Fruit fly (Drosophila melanogaster): ENCODE measurements around the gene CG7131.

CG7131 gene

dm6 chr3R:18298298-18298899, 9.8 kb upstream of the CG7131 start:
- TF ChIP-seq CG5245 (GFP tag; optimal IDR thresholded peaks at IDR 0.05) (no peak), CG32532 (GFP tag; IDR thresholded peaks at IDR 0.05) (peak; percentile 56), gem (tag; optimal IDR thresholded peaks at IDR 0.05) (no peak), kah (GFP tag; optimal IDR thresholded peaks at IDR 0.05) (peak; percentile 83), CG8478 (optimal IDR thresholded peaks at IDR 0.05) (peak; percentile 12), mld (GFP tag; IDR thresholded peaks at IDR 0.05; ENCODE audit: partially characterized antibody) (no peak), CG10431 (GFP tag; optimal IDR thresholded peaks at IDR 0.05) (no peak), croc (GFP tag; conservative IDR thresholded peaks at IDR 0.05) (no peak), peb (GFP tag; IDR thresholded peaks at IDR 0.05) (peak; percentile 20; the same call in 1 of the 2 replicates), CG8089 (GFP tag; optimal IDR thresholded peaks at IDR 0.05) (peak; percentile 38), ATbp (GFP tag; optimal IDR thresholded peaks at IDR 0.05) (peak; percentile 14), pb (GFP tag; optimal IDR thresholded peaks at IDR 0.05) (peak; percentile 12), Ravus (GFP tag; IDR thresholded peaks at IDR 0.05) (no peak), odd (GFP tag; optimal IDR thresholded peaks at IDR 0.05) (peak; percentile 25), HLHmδ (GFP tag; optimal IDR thresholded peaks at IDR 0.05) (peak; percentile 91), row (GFP tag; IDR thresholded peaks at IDR 0.05) (no peak), Six4 (GFP tag; optimal IDR thresholded peaks at IDR 0.05) (no peak), tx (GFP tag; optimal IDR thresholded peaks at IDR 0.05) (peak; percentile 17), CG2889 (GFP tag; IDR thresholded peaks at IDR 0.05) (0 out of 3 replicates have a peak, but pooled peaks have one; percentile 26), CG33557 (GFP tag; optimal IDR thresholded peaks at IDR 0.05) (no peak), CG9932 (GFP tag; IDR thresholded peaks at IDR 0.05) (peak; percentile 5; the same call in 1 of the 2 replicates), Doc2 (GFP tag; IDR thresholded peaks at IDR 0.05) (no peak), CG9817 (tag; optimal IDR thresholded peaks at IDR 0.05) (peak; percentile 21), B-H2 (GFP tag; optimal IDR thresholded peaks at IDR 0.05) (peak; percentile 53), CG14667 (GFP tag; IDR thresholded peaks at IDR 0.05) (no peak), pfk (GFP tag; optimal IDR thresholded peaks at IDR 0.05) (no peak), mam (GFP tag; optimal IDR thresholded peaks at IDR 0.05) (peak; percentile 25), Gug (GFP tag; IDR thresholded peaks at IDR 0.05) (0 out of 4 replicates have a peak, but pooled peaks have one; percentile 9), sr (GFP tag; IDR thresholded peaks at IDR 0.05) (no peak), CG6689 (GFP tag; IDR thresholded peaks at IDR 0.05) (peak; percentile 41; the same call in 1 of the 2 replicates), MTF-1 (GFP tag; optimal IDR thresholded peaks at IDR 0.05; ENCODE audit: borderline replicate concordance) (no peak), HLH4C (GFP tag; IDR thresholded peaks at IDR 0.05; ENCODE audit: partially characterized antibody) (no peak), eve (GFP tag; optimal IDR thresholded peaks at IDR 0.05) (no peak), kni (GFP tag; optimal IDR thresholded peaks at IDR 0.05) (no peak), tin (GFP tag; optimal IDR thresholded peaks at IDR 0.05) (no peak), CG3995 (GFP tag; optimal IDR thresholded peaks at IDR 0.05) (no peak), mirr (GFP tag; optimal IDR thresholded peaks at IDR 0.05) (peak; percentile 60), nerfin-2 (GFP tag; IDR thresholded peaks at IDR 0.05; ENCODE audit: partially characterized antibody) (no peak), pan (optimal IDR thresholded peaks at IDR 0.05) (no peak), pan (GFP tag; optimal IDR thresholded peaks at IDR 0.05 in 1 of 2, IDR thresholded peaks at IDR 0.05 in 1 of 2) (peak in 1 of 2 experiments; percentile 17), CG4707 (GFP tag; optimal IDR thresholded peaks at IDR 0.05) (no peak), CG11247 (GFP tag; IDR thresholded peaks at IDR 0.05) (no peak), cato (GFP tag; optimal IDR thresholded peaks at IDR 0.05; ENCODE audit: borderline replicate concordance) (no peak), tap (tag; optimal IDR thresholded peaks at IDR 0.05) (no peak), CG10565 (GFP tag; optimal IDR thresholded peaks at IDR 0.05) (no peak), cad (GFP tag; optimal IDR thresholded peaks at IDR 0.05) (no peak), dm (GFP tag; optimal IDR thresholded peaks at IDR 0.05) (no peak), Deaf1 (tag; optimal IDR thresholded peaks at IDR 0.05) (peak; percentile 37), ERR (GFP tag; optimal IDR thresholded peaks at IDR 0.05) (peak; percentile 43), CG4617 (GFP tag; optimal IDR thresholded peaks at IDR 0.05; ENCODE audit: borderline replicate concordance) (peak; percentile 46), Poxn (GFP tag; IDR thresholded peaks at IDR 0.05) (no peak)

All from whole organism, embryonic.